Worm (Caenorhabditis elegans) whole organism, L1 larva: ENCODE data around the gene nlp-11.

Experiments used
- F16B12.6 ChIP-seq: fragments of 150-350 bp; optimal IDR thresholded peaks from 2 replicates; lab custom pipeline; 2014; ENCODE audit warnings: missing biosample characterization, missing genetic modification characterization
- lin-14 ChIP-seq: fragments of 200-800 bp; sonication (Bioruptor generic); optimal IDR thresholded peaks from 2 replicates; lab custom pipeline; 2018; ENCODE audit warnings: mild to moderate bottlenecking, missing genetic modification characterization, moderate library complexity, missing compliant biosample characterization
- nhr-11 ChIP-seq: fragments of 150-350 bp; optimal IDR thresholded peaks from 2 replicates; lab custom pipeline; 2014; ENCODE audit warnings: missing biosample characterization, missing genetic modification characterization
- nhr-76 ChIP-seq: sonication (generic microtip); optimal IDR thresholded peaks from 2 replicates; lab custom pipeline; 2017; ENCODE audit warnings: missing biosample characterization, missing genetic modification characterization
- ztf-11 ChIP-seq, 2 experiments: sonication (generic microtip); optimal IDR thresholded peaks; 2 replicates each; lab custom pipeline; 2016 to 2017; ENCODE audit warnings: missing genetic modification characterization in 2 of 2, missing biosample characterization in 1 of 2, missing compliant biosample characterization in 1 of 2

DNA sequence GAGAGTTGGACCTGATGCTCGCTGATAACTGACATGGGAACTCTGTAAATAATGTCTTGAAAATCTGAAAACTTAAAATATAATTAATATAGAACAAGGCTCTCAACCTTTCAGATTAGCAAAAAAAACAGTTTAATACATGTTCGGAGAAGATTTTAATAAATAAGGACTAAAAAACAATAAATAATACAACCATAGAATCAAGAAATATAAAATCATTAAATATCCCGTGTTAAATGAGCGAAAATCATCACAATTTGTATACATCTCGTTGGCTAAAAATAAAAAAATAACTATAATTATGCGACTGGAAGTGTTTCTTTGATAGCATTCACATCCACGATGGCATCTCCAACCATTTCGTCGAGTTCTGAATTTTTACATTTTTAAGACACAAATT is 13.0 kb upstream of the nlp-11 start, which contains the start of gene Y53C12A.10:
- TF ChIP-seq lin-14 (GFP tag; lab: Kevin White, UChicago) (no peak), F16B12.6 (tag; lab: Kevin White, UChicago) (no peak), nhr-11 (no peak), nhr-76 (tag; lab: Kevin White, UChicago) (no peak), ztf-11 (tag; optimal IDR thresholded peaks at IDR 0.05; lab: Kevin White, UChicago) (no peak)
